Worm (Caenorhabditis elegans): ENCODE results near the gene C18H7.6.
A peak's percentile ranks its signal among the peaks of the same experiment; 100 is the strongest.

Gene C18H7.6

DNA sequence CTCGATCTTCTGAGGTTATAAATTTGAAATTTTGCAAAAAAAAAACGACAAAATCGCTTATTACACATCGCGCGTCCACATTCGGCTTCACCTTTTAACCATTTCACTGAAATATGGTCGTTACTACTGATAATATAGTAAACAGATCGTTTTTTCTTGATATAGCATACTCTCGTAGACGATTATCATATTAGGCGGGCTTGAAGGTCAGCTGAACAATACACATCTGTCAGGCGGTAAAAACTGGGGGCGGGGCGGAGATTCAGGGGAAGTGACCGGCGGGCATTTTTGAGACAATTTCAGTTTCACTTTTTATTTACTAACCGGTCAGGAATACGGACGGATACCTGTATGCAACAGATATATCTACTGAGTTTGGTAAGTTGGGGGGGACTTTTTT is 23.0 kb upstream of the C18H7.6 start, which contains the start of gene C18H7.1:
C18H7.1 (plus strand) TSS at position 301 of the 400 bp plus-strand sequence.
- TF ChIP-seq pag-3 (tag; optimal IDR thresholded peaks at IDR 0.05; ENCODE audit: borderline replicate concordance), result no peak
- TF ChIP-seq rnt-1 (tag; optimal IDR thresholded peaks at IDR 0.05), result no peak
- no peak for TF ChIP-seq hlh-13 (GFP tag; optimal IDR thresholded peaks at IDR 0.05)
- TF ChIP-seq F13H6.1 (tag; optimal IDR thresholded peaks at IDR 0.05), result no peak
- TF ChIP-seq C08G9.2 (tag; optimal IDR thresholded peaks at IDR 0.05), result no peak
- no peak for TF ChIP-seq ceh-18 (tag; optimal IDR thresholded peaks at IDR 0.05)

DNA sequence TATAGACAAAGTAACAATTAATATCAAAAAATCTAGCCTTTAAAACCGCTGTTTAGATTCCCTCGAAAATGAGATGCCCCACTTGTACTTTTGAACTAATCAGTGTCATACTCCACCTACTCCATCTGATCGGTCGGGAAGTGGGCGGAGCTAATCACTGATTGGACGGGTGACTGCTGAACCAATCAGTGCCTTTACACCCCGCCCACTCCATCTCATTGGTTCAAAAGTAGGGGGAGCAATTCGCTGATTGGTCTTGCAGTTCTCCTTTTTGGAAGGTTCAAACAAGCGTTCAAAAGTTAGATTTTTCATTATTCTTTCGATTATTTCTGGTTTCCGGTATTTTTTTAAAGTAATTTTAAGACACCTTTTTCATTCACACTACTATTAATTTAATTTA is 20.9 kb upstream of the C18H7.6 start:
- TF ChIP-seq madf-2 (tag; optimal IDR thresholded peaks at IDR 0.05) (no peak), ceh-19 (GFP tag; optimal IDR thresholded peaks at IDR 0.05) (no peak), nfya-1 (tag; optimal IDR thresholded peaks at IDR 0.05) (peak; percentile 97)

DNA sequence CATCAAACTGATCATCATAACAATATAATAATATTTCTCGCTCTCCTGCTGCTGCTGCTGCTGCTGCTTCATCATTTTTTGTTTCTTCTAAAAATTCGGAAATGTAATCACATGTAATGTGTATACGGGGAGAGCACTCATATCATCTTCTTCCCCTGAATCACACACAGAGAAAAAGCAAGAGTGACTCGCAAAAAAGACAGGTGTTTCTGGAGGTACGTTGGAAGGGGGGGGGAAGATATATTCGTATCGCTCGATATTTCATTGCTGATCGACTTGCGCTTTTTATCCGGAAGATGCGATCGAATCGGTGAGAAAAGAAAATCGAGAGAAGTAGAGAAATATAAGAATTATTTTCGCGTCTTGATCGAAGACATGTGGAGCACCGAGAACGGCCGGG is 15.3 kb upstream of the C18H7.6 start:
- TF ChIP-seq sox-2 (GFP tag; IDR thresholded peaks at IDR 0.05) (no peak), ceh-19 (GFP tag; optimal IDR thresholded peaks at IDR 0.05) (no peak), fax-1 (tag; optimal IDR thresholded peaks at IDR 0.05) (no peak), dve-1 (tag; optimal IDR thresholded peaks at IDR 0.05) (no peak), K02D7.2 (tag; optimal IDR thresholded peaks at IDR 0.05) (no peak), F13H6.1 (tag; optimal IDR thresholded peaks at IDR 0.05) (no peak), rnt-1 (tag; optimal IDR thresholded peaks at IDR 0.05) (peak; percentile 22), ceh-18 (tag; optimal IDR thresholded peaks at IDR 0.05) (peak; percentile 74), elt-2 (tag; optimal IDR thresholded peaks at IDR 0.05) (no peak), unc-55 (GFP tag; optimal IDR thresholded peaks at IDR 0.05) (no peak), ceh-14 (tag; optimal IDR thresholded peaks at IDR 0.05) (no peak), nfya-1 (tag; optimal IDR thresholded peaks at IDR 0.05) (peak; percentile 41)

DNA sequence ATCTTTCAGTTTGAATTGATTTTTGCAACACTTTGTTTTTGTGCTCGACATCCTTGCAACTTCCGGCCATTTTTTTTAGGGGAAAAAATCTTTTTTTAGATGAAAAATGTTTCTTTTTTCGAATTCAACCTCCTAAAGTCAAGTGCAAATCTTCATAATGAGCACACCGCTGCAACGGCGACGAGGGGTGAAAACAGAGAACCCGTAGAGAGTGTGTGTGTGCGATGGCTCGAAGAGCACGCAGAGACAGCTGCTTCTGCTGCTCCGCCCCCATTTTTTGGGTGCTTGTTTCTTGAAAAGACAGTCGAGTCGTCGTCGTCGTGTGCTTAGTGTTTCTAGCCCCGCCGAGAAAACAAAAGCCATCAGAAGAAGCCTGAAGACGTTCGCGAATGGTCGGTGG is 13.8 kb upstream of the C18H7.6 start, which contains the start of gene inx-18:
inx-18 (plus strand) TSS at position 301 of the 400 bp plus-strand sequence.
- TF ChIP-seq pax-1 (tag; optimal IDR thresholded peaks at IDR 0.05) (no peak), hlh-6 (tag; optimal IDR thresholded peaks at IDR 0.05) (no peak), gmeb-2 (tag; optimal IDR thresholded peaks at IDR 0.05) (no peak), ceh-2 (tag; optimal IDR thresholded peaks at IDR 0.05) (no peak)

DNA sequence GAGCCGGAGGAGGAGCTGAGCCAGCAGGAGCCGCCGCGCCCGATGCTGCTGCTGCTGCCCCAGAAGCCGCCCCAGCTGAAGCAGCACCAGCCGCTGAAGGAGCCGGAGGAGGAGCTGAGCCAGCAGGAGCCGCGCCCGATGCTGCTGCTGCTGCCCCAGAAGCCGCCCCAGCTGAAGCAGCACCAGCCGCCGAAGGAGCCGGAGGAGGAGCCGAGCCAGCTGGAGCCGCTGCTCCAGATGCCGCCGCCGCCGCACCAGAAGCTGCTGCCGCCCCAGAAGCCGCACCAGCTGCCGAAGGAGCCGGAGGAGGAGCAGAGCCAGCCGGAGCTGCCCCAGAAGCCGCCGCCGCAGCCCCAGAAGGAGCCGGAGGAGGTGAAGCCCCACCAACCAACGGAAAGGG is 13.1 kb upstream of the C18H7.6 start:
- TF ChIP-seq ceh-34 (tag; optimal IDR thresholded peaks at IDR 0.05) (no peak), nfya-1 (tag; optimal IDR thresholded peaks at IDR 0.05) (no peak), ceh-24 (tag; optimal IDR thresholded peaks at IDR 0.05) (no peak), ets-4 (tag; optimal IDR thresholded peaks at IDR 0.05) (no peak), nhr-11 (tag; optimal IDR thresholded peaks at IDR 0.05) (no peak), ref-2 (tag; optimal IDR thresholded peaks at IDR 0.05) (no peak), F13H6.1 (tag; optimal IDR thresholded peaks at IDR 0.05) (no peak), ceh-19 (GFP tag; optimal IDR thresholded peaks at IDR 0.05) (no peak), hlh-6 (tag; optimal IDR thresholded peaks at IDR 0.05) (no peak), fkh-6 (tag; optimal IDR thresholded peaks at IDR 0.05) (no peak), ttx-3 (tag; optimal IDR thresholded peaks at IDR 0.05) (no peak)

DNA sequence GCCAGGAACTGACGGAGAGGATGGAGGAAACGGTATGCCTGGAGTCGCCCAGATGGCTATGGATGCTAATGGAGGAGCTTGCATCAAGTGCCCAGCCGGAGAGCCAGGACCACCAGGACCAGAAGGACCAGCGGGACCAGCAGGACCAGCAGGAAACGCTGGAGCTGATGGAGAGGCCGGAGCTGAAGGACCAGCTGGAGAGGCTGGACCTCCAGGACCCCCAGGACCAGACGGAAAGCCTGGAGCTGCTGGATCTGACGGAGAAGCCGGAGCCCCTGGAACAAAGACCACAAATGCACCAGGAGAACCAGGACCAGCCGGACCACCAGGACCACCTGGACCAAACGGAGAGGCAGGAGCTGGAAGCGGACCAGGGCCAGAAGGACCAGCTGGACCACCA is 12.5 kb upstream of the C18H7.6 start:
- TF ChIP-seq K02D7.2 (tag; optimal IDR thresholded peaks at IDR 0.05) (no peak), lim-6 (tag; optimal IDR thresholded peaks at IDR 0.05) (no peak), dve-1 (tag; optimal IDR thresholded peaks at IDR 0.05) (no peak), sox-2 (GFP tag; IDR thresholded peaks at IDR 0.05) (no peak), nhr-232 (tag; optimal IDR thresholded peaks at IDR 0.05) (no peak), C08G9.2 (tag; optimal IDR thresholded peaks at IDR 0.05) (no peak), odd-2 (tag; optimal IDR thresholded peaks at IDR 0.05) (no peak), ets-4 (tag; optimal IDR thresholded peaks at IDR 0.05) (no peak), ceh-34 (tag; optimal IDR thresholded peaks at IDR 0.05) (no peak), gmeb-2 (tag; optimal IDR thresholded peaks at IDR 0.05) (no peak), ceh-30 (tag; optimal IDR thresholded peaks at IDR 0.05) (no peak), ceh-48 (tag; optimal IDR thresholded peaks at IDR 0.05) (no peak), npax-4 (tag; optimal IDR thresholded peaks at IDR 0.05) (no peak)

Measured in whole organism, late embryonic.